Fruit fly (Drosophila melanogaster): Measurements from ENCODE around the gene CG43394.

CG43394 gene

dm6 chr2L:8164219-8164618 lies 18.7 kb downstream of the CG43394 start (continued):
- TF ChIP-seq sd (tag; optimal IDR thresholded peaks at IDR 0.05): no peak
- TF ChIP-seq cwo (GFP tag; optimal IDR thresholded peaks at IDR 0.05): peak; percentile 53
- TF ChIP-seq Dek (tag; optimal IDR thresholded peaks at IDR 0.05): peak; percentile 48
- no peak for TF ChIP-seq bbx (GFP tag; IDR thresholded peaks at IDR 0.05; ENCODE audit: partially characterized antibody)
- TF ChIP-seq H15 (GFP tag; IDR thresholded peaks at IDR 0.05): peak; percentile 50; the same call in 1 of the 3 replicates
- TF ChIP-seq ato (GFP tag; IDR thresholded peaks at IDR 0.05; ENCODE audit: partially characterized antibody): no peak
- no peak for TF ChIP-seq CG34376 (GFP tag; optimal IDR thresholded peaks at IDR 0.05)
- TF ChIP-seq CG8290 (GFP tag; optimal IDR thresholded peaks at IDR 0.05): peak; percentile 70
- TF ChIP-seq CG8290 (tag; optimal IDR thresholded peaks at IDR 0.05): peak; percentile 76 to 87
- TF ChIP-seq Lpt (GFP tag; optimal IDR thresholded peaks at IDR 0.05): no peak
- no peak for TF ChIP-seq sisA (GFP tag; IDR thresholded peaks at IDR 0.05)
- TF ChIP-seq pzg (GFP tag; optimal IDR thresholded peaks at IDR 0.05): no peak
- TF ChIP-seq sna (GFP tag; IDR thresholded peaks at IDR 0.05; ENCODE audit: partially characterized antibody): no peak
- TF ChIP-seq E2f1 (GFP tag; IDR thresholded peaks at IDR 0.05): peak; percentile 56; the same call in 1 of the 2 replicates
- TF ChIP-seq CG4360 (GFP tag; IDR thresholded peaks at IDR 0.05): peak; percentile 69
- peak; percentile 59 for TF ChIP-seq CG8359 (GFP tag; optimal IDR thresholded peaks at IDR 0.05; ENCODE audit: borderline replicate concordance)
- peak; percentile 48 for TF ChIP-seq grau (tag; optimal IDR thresholded peaks at IDR 0.05)
- peak; percentile 73 for TF ChIP-seq CG12659 (GFP tag; optimal IDR thresholded peaks at IDR 0.05)
- TF ChIP-seq CG3407 (GFP tag; optimal IDR thresholded peaks at IDR 0.05): peak; percentile 96
- TF ChIP-seq CG9797 (GFP tag; optimal IDR thresholded peaks at IDR 0.05): no peak
- TF ChIP-seq zfh2 (GFP tag; optimal IDR thresholded peaks at IDR 0.05): no peak
- no peak for TF ChIP-seq pho (GFP tag; optimal IDR thresholded peaks at IDR 0.05)
- TF ChIP-seq CG1647 (GFP tag; optimal IDR thresholded peaks at IDR 0.05): peak; percentile 78
- peak; percentile 76 for TF ChIP-seq CG12299 (tag; optimal IDR thresholded peaks at IDR 0.05)
- no peak for TF ChIP-seq run (tag; optimal IDR thresholded peaks at IDR 0.05)
- no peak for TF ChIP-seq Dll (GFP tag; IDR thresholded peaks at IDR 0.05; ENCODE audit: partially characterized antibody)
- peak; percentile 75 for TF ChIP-seq kah (GFP tag; optimal IDR thresholded peaks at IDR 0.05)
- peak; percentile 35 for TF ChIP-seq CG12769 (tag; optimal IDR thresholded peaks at IDR 0.05)
- TF ChIP-seq Gsc (GFP tag; IDR thresholded peaks at IDR 0.05): no peak
- peak; percentile 97 for TF ChIP-seq Asciz (GFP tag; optimal IDR thresholded peaks at IDR 0.05)
- TF ChIP-seq tio (GFP tag; optimal IDR thresholded peaks at IDR 0.05): peak; percentile 79
- TF ChIP-seq dpn (GFP tag; optimal IDR thresholded peaks at IDR 0.05): peak; percentile 45 to 58
- peak; percentile 78 for TF ChIP-seq tap (tag; optimal IDR thresholded peaks at IDR 0.05)
- peak; percentile 81 for TF ChIP-seq unpg (GFP tag; optimal IDR thresholded peaks at IDR 0.05)
- TF ChIP-seq CG13775 (GFP tag; optimal IDR thresholded peaks at IDR 0.05): peak; percentile 52
- TF ChIP-seq CG12155 (GFP tag; optimal IDR thresholded peaks at IDR 0.05): no peak
- TF ChIP-seq odd (GFP tag; optimal IDR thresholded peaks at IDR 0.05): peak; percentile 78
- peak; percentile 9 for TF ChIP-seq CG10147 (GFP tag; optimal IDR thresholded peaks at IDR 0.05)
- TF ChIP-seq sens (GFP tag): peak; percentile 99
- peak; percentile 1 for TF ChIP-seq CG13624 (GFP tag; optimal IDR thresholded peaks at IDR 0.05)
- TF ChIP-seq CG3065 (GFP tag; optimal IDR thresholded peaks at IDR 0.05): peak; percentile 59
- no peak for TF ChIP-seq crol (GFP tag; IDR thresholded peaks at IDR 0.05)
- TF ChIP-seq phol (tag; optimal IDR thresholded peaks at IDR 0.05): peak; percentile 35
- no peak for TF ChIP-seq yki (optimal IDR thresholded peaks at IDR 0.05)
- TF ChIP-seq cg (GFP tag; optimal IDR thresholded peaks at IDR 0.05): no peak
- TF ChIP-seq h (optimal IDR thresholded peaks at IDR 0.05): no peak
- TF ChIP-seq Bgb (GFP tag; IDR thresholded peaks at IDR 0.05; ENCODE audit: partially characterized antibody): no peak
- peak; percentile 84 for TF ChIP-seq CG2678 (tag; optimal IDR thresholded peaks at IDR 0.05)
- peak; percentile 91 for TF ChIP-seq CG9727 (GFP tag; optimal IDR thresholded peaks at IDR 0.05)
- TF ChIP-seq CG3163 (GFP tag; optimal IDR thresholded peaks at IDR 0.05): peak; percentile 34
- TF ChIP-seq ewg (GFP tag; optimal IDR thresholded peaks at IDR 0.05): peak; percentile 77

Measured in whole organism, embryonic.